Fruit fly (Drosophila melanogaster): ENCODE results near the gene PIG-P.
A peak's percentile ranks its signal among the peaks of the same experiment; 100 is the strongest.

PIG-P gene

dm6 chr3R:26021195-26021914, 36.7 kb downstream of the PIG-P start (continued):
- peak; percentile 97 for TF ChIP-seq svp (GFP tag)
- peak; percentile 95 for TF ChIP-seq CG6276 (GFP tag; optimal IDR thresholded peaks at IDR 0.05)
- TF ChIP-seq CG31627 (GFP tag; optimal IDR thresholded peaks at IDR 0.05), result peak; percentile 93
- peak; percentile 92 for TF ChIP-seq Ets21C (GFP tag; optimal IDR thresholded peaks at IDR 0.05)
- TF ChIP-seq CG8119 (GFP tag; IDR thresholded peaks at IDR 0.05), result peak; percentile 87
- TF ChIP-seq fd59A (GFP tag; optimal IDR thresholded peaks at IDR 0.05), result peak; percentile 93
- TF ChIP-seq Met (GFP tag; optimal IDR thresholded peaks at IDR 0.05), result peak; percentile 95
- TF ChIP-seq CG10631 (GFP tag; optimal IDR thresholded peaks at IDR 0.05), result peak; percentile 96
- peak; percentile 78 for TF ChIP-seq eg (GFP tag; IDR thresholded peaks at IDR 0.05)
- peak; percentile 92 for TF ChIP-seq achi (GFP tag; optimal IDR thresholded peaks at IDR 0.05)

dm6 chr3R:26020244-26021171, 37.5 kb downstream of the PIG-P start:
- TF ChIP-seq CG3919 (GFP tag; optimal IDR thresholded peaks at IDR 0.05) (peak; percentile 62), pdm3 (GFP tag; optimal IDR thresholded peaks at IDR 0.05) (peak; percentile 65), topi (GFP tag; optimal IDR thresholded peaks at IDR 0.05) (peak; percentile 48), CG3032 (tag; optimal IDR thresholded peaks at IDR 0.05) (peak; percentile 68), CG6854 (GFP tag; optimal IDR thresholded peaks at IDR 0.05) (no peak), svp (GFP tag) (no peak), CG6792 (GFP tag; optimal IDR thresholded peaks at IDR 0.05) (peak; percentile 33), fd59A (GFP tag; optimal IDR thresholded peaks at IDR 0.05) (peak; percentile 55), spab (GFP tag; optimal IDR thresholded peaks at IDR 0.05) (peak; percentile 66), fkh (GFP tag; optimal IDR thresholded peaks at IDR 0.05) (no peak), CG11902 (GFP tag; optimal IDR thresholded peaks at IDR 0.05) (peak; percentile 47), CG32006 (GFP tag; optimal IDR thresholded peaks at IDR 0.05) (peak; percentile 88), CG1621 (tag; optimal IDR thresholded peaks at IDR 0.05) (peak; percentile 60), CG6276 (GFP tag; optimal IDR thresholded peaks at IDR 0.05) (peak; percentile 74), Sox102F (GFP tag; optimal IDR thresholded peaks at IDR 0.05) (peak; percentile 26), Ets21C (GFP tag; optimal IDR thresholded peaks at IDR 0.05) (peak; percentile 6), eg (GFP tag; IDR thresholded peaks at IDR 0.05) (peak; percentile 84), fd85E (GFP tag; optimal IDR thresholded peaks at IDR 0.05) (no peak), Smox (GFP tag; optimal IDR thresholded peaks at IDR 0.05) (peak; percentile 51), Blimp-1 (GFP tag; optimal IDR thresholded peaks at IDR 0.05) (no peak), CG8319 (GFP tag; optimal IDR thresholded peaks at IDR 0.05) (peak; percentile 24), CG7368 (GFP tag; optimal IDR thresholded peaks at IDR 0.05) (peak; percentile 54), Gug (GFP tag; IDR thresholded peaks at IDR 0.05) (peak; percentile 58), achi (GFP tag; optimal IDR thresholded peaks at IDR 0.05) (peak; percentile 77), OdsH (GFP tag; optimal IDR thresholded peaks at IDR 0.05) (peak; percentile 82), Lpt (GFP tag; optimal IDR thresholded peaks at IDR 0.05) (peak; percentile 25), lz (GFP tag; optimal IDR thresholded peaks at IDR 0.05) (peak; percentile 46), CG8632 (GFP tag; optimal IDR thresholded peaks at IDR 0.05) (peak; percentile 62), cyc (GFP tag; optimal IDR thresholded peaks at IDR 0.05) (peak; percentile 43), CG8119 (GFP tag; IDR thresholded peaks at IDR 0.05) (peak; percentile 83), CG6163 (GFP tag; IDR thresholded peaks at IDR 0.05) (peak; percentile 81), Hr39 (GFP tag; optimal IDR thresholded peaks at IDR 0.05) (peak; percentile 36), net (GFP tag; optimal IDR thresholded peaks at IDR 0.05) (peak; percentile 62), CG15336 (GFP tag; IDR thresholded peaks at IDR 0.05) (peak; percentile 86), salr (GFP tag; optimal IDR thresholded peaks at IDR 0.05) (peak; percentile 34 to 75), dsx (GFP tag; optimal IDR thresholded peaks at IDR 0.05; ENCODE audit: poor library complexity, severe bottlenecking) (no peak), ss (GFP tag; optimal IDR thresholded peaks at IDR 0.05) (peak; percentile 9 to 61), CG6808 (GFP tag; optimal IDR thresholded peaks at IDR 0.05) (peak; percentile 72), esn (GFP tag; optimal IDR thresholded peaks at IDR 0.05) (peak; percentile 64), Eip93F (GFP tag; optimal IDR thresholded peaks at IDR 0.05) (no peak), CG9139 (GFP tag; optimal IDR thresholded peaks at IDR 0.05) (no peak), vri (GFP tag; optimal IDR thresholded peaks at IDR 0.05) (peak; percentile 27)
